Worm (Caenorhabditis elegans): ENCODE data around the gene T09F3.7.

DNA sequence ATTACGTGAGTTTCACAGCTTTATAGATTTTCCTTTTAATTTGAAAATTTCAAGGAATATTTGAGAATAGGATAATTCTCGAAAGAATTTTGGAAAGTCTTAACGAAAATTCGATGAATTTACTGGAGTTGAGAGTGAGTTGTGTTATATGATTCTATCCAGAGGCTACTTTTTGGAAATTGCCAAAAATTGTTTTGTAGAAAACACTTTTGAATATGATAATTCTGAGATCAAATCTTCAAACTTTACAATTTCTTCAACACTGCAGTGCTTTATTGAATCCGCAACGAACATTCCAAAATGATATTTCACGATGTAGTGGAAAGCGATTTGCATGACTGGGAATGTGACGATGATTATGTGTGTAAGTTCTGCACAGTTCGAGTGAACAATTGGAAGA, 39.0 kb upstream of the T09F3.7 start, which contains the start of gene C07E3.8:
- TF ChIP-seq lin-39 (tag; optimal IDR thresholded peaks at IDR 0.05) (no peak), blmp-1 (tag; optimal IDR thresholded peaks at IDR 0.05; ENCODE audit: insufficient read depth) (no peak), nhr-11 (tag; optimal IDR thresholded peaks at IDR 0.05) (no peak), gmeb-1 (tag; optimal IDR thresholded peaks at IDR 0.05) (no peak), ceh-82 (tag; optimal IDR thresholded peaks at IDR 0.05) (no peak), lin-11 (tag; optimal IDR thresholded peaks at IDR 0.05) (no peak), F13H6.1 (tag; optimal IDR thresholded peaks at IDR 0.05) (no peak), ZK546.5 (tag; optimal IDR thresholded peaks at IDR 0.05) (no peak), nhr-25 (tag; optimal IDR thresholded peaks at IDR 0.05) (no peak), nhr-77 (tag; optimal IDR thresholded peaks at IDR 0.05) (no peak), lsy-2 (tag; optimal IDR thresholded peaks at IDR 0.05) (no peak)
